Fruit fly (Drosophila melanogaster) whole organism, embryonic: Measurements from ENCODE around the gene Doa.

Experiments used
- Atf3 ChIP-seq: fragments of 200-800 bp; sonication (Bioruptor generic); optimal IDR thresholded peaks from 3 replicates; lab custom pipeline; 2016; ENCODE audit warnings: missing biosample characterization, missing genetic modification characterization
- CG10462 ChIP-seq: fragments of 200-800 bp; sonication (Bioruptor generic); optimal IDR thresholded peaks from 2 replicates; lab custom pipeline; 2016; ENCODE audit warnings: missing biosample characterization, missing genetic modification characterization
- CG10959 ChIP-seq: fragments of 200-800 bp; sonication (Bioruptor generic); IDR thresholded peaks from 2 replicates; pipeline ENCODE4 v1.3.6; 2022; ENCODE audit warnings: missing biosample characterization, missing genetic modification characterization
- CG11398 ChIP-seq: fragments of 200-800 bp; sonication (Bioruptor generic); optimal IDR thresholded peaks from 2 replicates; lab custom pipeline; 2016; ENCODE audit warnings: missing biosample characterization, missing genetic modification characterization
- CG11560 ChIP-seq: fragments of 200-800 bp; sonication (Bioruptor generic); IDR thresholded peaks from 3 replicates; pipeline ENCODE4 v1.3.6; 2022; ENCODE audit warnings: missing biosample characterization, missing genetic modification characterization
- CG13123 ChIP-seq: fragments of 200-800 bp; sonication (Bioruptor generic); optimal IDR thresholded peaks from 2 replicates; lab custom pipeline; 2016; ENCODE audit warnings: missing biosample characterization, missing genetic modification characterization
- CG1529 ChIP-seq: fragments of 200-800 bp; sonication (Bioruptor generic); optimal IDR thresholded peaks from 3 replicates; lab custom pipeline; 2018; ENCODE audit warnings: missing biosample characterization, missing genetic modification characterization
- CG15514 ChIP-seq: fragments of 200-800 bp; sonication (Bioruptor generic); optimal IDR thresholded peaks from 3 replicates; lab custom pipeline; 2017; ENCODE audit warnings: missing biosample characterization, missing genetic modification characterization, mild to moderate bottlenecking, moderate library complexity, missing genetic modification reagents
- CG1602 ChIP-seq: fragments of 200-800 bp; sonication (Bioruptor generic); optimal IDR thresholded peaks from 3 replicates; lab custom pipeline; 2016; ENCODE audit warnings: missing biosample characterization, missing genetic modification characterization
- CG16779 ChIP-seq: fragments of 200-800 bp; sonication (Bioruptor generic); IDR thresholded peaks from 2 replicates; pipeline ENCODE4 v1.3.6; 2022; ENCODE audit warnings: missing biosample characterization, missing genetic modification characterization
- CG17361 ChIP-seq: fragments of 200-800 bp; sonication (Bioruptor generic); IDR thresholded peaks from 3 replicates; pipeline ENCODE4 v1.3.6; 2022; ENCODE audit warnings: missing biosample characterization, missing genetic modification characterization
- CG17568 ChIP-seq: fragments of 200-800 bp; sonication (Bioruptor generic); optimal IDR thresholded peaks from 2 replicates; lab custom pipeline; 2018; ENCODE audit warnings: missing biosample characterization, mild to moderate bottlenecking, missing genetic modification characterization, moderate library complexity
- CG2202 ChIP-seq: fragments of 200-800 bp; sonication (Bioruptor generic); optimal IDR thresholded peaks from 2 replicates; lab custom pipeline; 2018; ENCODE audit warnings: missing biosample characterization, mild to moderate bottlenecking, missing genetic modification characterization
- CG4404 ChIP-seq: fragments of 200-800 bp; sonication (Bioruptor generic); IDR thresholded peaks from 2 replicates; pipeline ENCODE4 v1.3.6; 2022; ENCODE audit warnings: missing biosample characterization, missing genetic modification characterization
- CG6765 ChIP-seq: fragments of 200-800 bp; sonication (Bioruptor generic); optimal IDR thresholded peaks from 3 replicates; lab custom pipeline; 2017; ENCODE audit warnings: missing biosample characterization, mild to moderate bottlenecking, missing genetic modification characterization
- CG6813 ChIP-seq: fragments of 200-800 bp; sonication (Bioruptor generic); optimal IDR thresholded peaks from 2 replicates; lab custom pipeline; 2017; ENCODE audit warnings: missing biosample characterization, missing genetic modification characterization, mild to moderate bottlenecking, moderate library complexity, missing genetic modification reagents
- CG6854 ChIP-seq: fragments of 200-800 bp; sonication (Bioruptor generic); optimal IDR thresholded peaks from 3 replicates; lab custom pipeline; 2017; ENCODE audit warnings: missing biosample characterization, mild to moderate bottlenecking, missing genetic modification characterization
- CG7839 ChIP-seq: fragments of 200-800 bp; sonication (Bioruptor generic); optimal IDR thresholded peaks from 3 replicates; lab custom pipeline; 2018; ENCODE audit warnings: missing biosample characterization, mild to moderate bottlenecking, missing genetic modification characterization, moderate library complexity
- CG8478 ChIP-seq: fragments of >200 bp; optimal IDR thresholded peaks from 2 replicates; lab custom pipeline; 2018
- CG9932 ChIP-seq: fragments of 200-800 bp; sonication (Bioruptor generic); IDR thresholded peaks from 2 replicates; pipeline ENCODE4 v1.3.6; 2022; ENCODE audit warnings: missing biosample characterization, missing genetic modification characterization
- CHES-1-like ChIP-seq: fragments of 200-800 bp; sonication (Bioruptor generic); optimal IDR thresholded peaks from 2 replicates; lab custom pipeline; 2016; ENCODE audit warnings: missing biosample characterization, missing genetic modification characterization
- CkIIα-i1 ChIP-seq: fragments of 200-800 bp; sonication (Bioruptor generic); IDR thresholded peaks from 2 replicates; pipeline ENCODE4 v1.3.6; 2022; ENCODE audit warnings: missing biosample characterization, missing genetic modification characterization
- CoRest ChIP-seq: fragments of 200-800 bp; sonication (Bioruptor generic); optimal IDR thresholded peaks from 3 replicates; lab custom pipeline; 2018; ENCODE audit warnings: missing biosample characterization, mild to moderate bottlenecking, missing genetic modification characterization, moderate library complexity
- Dll ChIP-seq: fragments of 200-800 bp; sonication (Bioruptor generic); IDR thresholded peaks from 4 replicates; pipeline ENCODE4 v1.3.6; 2022; ENCODE audit warnings: missing biosample characterization, missing genetic modification characterization; ENCODE audit not compliant: partially characterized antibody
- Drgx ChIP-seq: fragments of 200-800 bp; sonication (Bioruptor generic); IDR thresholded peaks from 2 replicates; pipeline ENCODE4 v1.3.6; 2022; ENCODE audit warnings: missing biosample characterization, missing genetic modification characterization
- ERR ChIP-seq: fragments of 200-800 bp; sonication (Bioruptor generic); optimal IDR thresholded peaks from 2 replicates; lab custom pipeline; 2016; ENCODE audit warnings: missing biosample characterization, missing genetic modification characterization
- Fer2 ChIP-seq: fragments of 200-800 bp; sonication (Bioruptor generic); optimal IDR thresholded peaks from 2 replicates; lab custom pipeline; 2018; ENCODE audit warnings: missing biosample characterization, mild to moderate bottlenecking, missing genetic modification characterization, moderate library complexity
- H15 ChIP-seq: fragments of 200-800 bp; sonication (Bioruptor generic); IDR thresholded peaks from 3 replicates; pipeline ENCODE4 v1.3.6; 2022; ENCODE audit warnings: missing biosample characterization, missing genetic modification characterization
- Hey ChIP-seq: fragments of 200-800 bp; sonication (Bioruptor generic); optimal IDR thresholded peaks from 3 replicates; lab custom pipeline; 2018; ENCODE audit warnings: missing biosample characterization, mild to moderate bottlenecking, missing genetic modification characterization
- Hmr ChIP-seq: fragments of 200-800 bp; sonication (Bioruptor generic); optimal IDR thresholded peaks from 3 replicates; lab custom pipeline; 2017; ENCODE audit warnings: mild to moderate bottlenecking, missing biosample characterization, missing genetic modification reagents, missing genetic modification characterization
- Hsf ChIP-seq: fragments of 200-800 bp; sonication (Bioruptor generic); optimal IDR thresholded peaks from 3 replicates; lab custom pipeline; 2016; ENCODE audit warnings: missing biosample characterization, missing genetic modification characterization
- Poxn ChIP-seq: fragments of 200-800 bp; sonication (Bioruptor generic); IDR thresholded peaks from 2 replicates; pipeline ENCODE4 v1.3.6; 2022; ENCODE audit warnings: missing biosample characterization, missing genetic modification characterization
- Ptx1 ChIP-seq: fragments of 200-800 bp; sonication (Bioruptor generic); IDR thresholded peaks from 2 replicates; pipeline ENCODE4 v1.3.6; 2022; ENCODE audit warnings: missing biosample characterization, missing genetic modification characterization
- Rx ChIP-seq: fragments of 200-800 bp; sonication (Bioruptor generic); IDR thresholded peaks from 2 replicates; pipeline ENCODE4 v1.3.6; 2022; ENCODE audit warnings: missing biosample characterization, missing genetic modification characterization
- Sox102F ChIP-seq: fragments of 200-800 bp; sonication (Bioruptor generic); optimal IDR thresholded peaks from 2 replicates; lab custom pipeline; 2018; ENCODE audit warnings: missing biosample characterization, mild to moderate bottlenecking, missing genetic modification characterization, moderate library complexity
- Spps ChIP-seq: fragments of 200-800 bp; sonication (Bioruptor generic); optimal IDR thresholded peaks from 2 replicates; lab custom pipeline; 2018; ENCODE audit warnings: missing biosample characterization, mild to moderate bottlenecking, missing genetic modification characterization
- Ssrp ChIP-seq: fragments of 200-800 bp; sonication (Bioruptor generic); optimal IDR thresholded peaks from 2 replicates; lab custom pipeline; 2018; ENCODE audit warnings: missing biosample characterization, mild to moderate bottlenecking, missing genetic modification characterization, moderate library complexity
- Stat92E ChIP-seq, 3 experiments: fragments of >200 bp in 2 of 3; fragments of 200-800 bp in 1 of 3; sonication (Bioruptor generic) in 1 of 3; optimal IDR thresholded peaks; 2 replicates each; lab custom pipeline; 2017 to 2019; ENCODE audit warnings: missing biosample characterization in 3 of 3, missing genetic modification characterization in 3 of 3, mild to moderate bottlenecking in 1 of 3, moderate library complexity in 1 of 3
- bcd ChIP-seq: fragments of 200-800 bp; sonication (Bioruptor generic); optimal IDR thresholded peaks from 2 replicates; lab custom pipeline; 2017; ENCODE audit warnings: missing biosample characterization, mild to moderate bottlenecking, missing genetic modification characterization
- btn ChIP-seq: fragments of 200-800 bp; sonication (Bioruptor generic); optimal IDR thresholded peaks from 2 replicates; lab custom pipeline; 2016; ENCODE audit warnings: missing biosample characterization, missing genetic modification characterization
- crc ChIP-seq: fragments of 200-800 bp; sonication (Bioruptor generic); optimal IDR thresholded peaks from 2 replicates; lab custom pipeline; 2016; ENCODE audit warnings: missing biosample characterization, missing genetic modification characterization
- danr ChIP-seq: fragments of 200-800 bp; sonication (Bioruptor generic); IDR thresholded peaks from 2 replicates; pipeline ENCODE4 v1.3.6; 2022; ENCODE audit warnings: missing biosample characterization, missing genetic modification characterization
- eve ChIP-seq, 2 experiments: fragments of >200 bp; optimal IDR thresholded peaks; 2 replicates each; lab custom pipeline; 2017; ENCODE audit warnings: missing biosample characterization in 2 of 2, missing genetic modification characterization in 2 of 2
- ken ChIP-seq: fragments of 200-800 bp; sonication (Bioruptor generic); IDR thresholded peaks from 3 replicates; pipeline ENCODE4 v1.3.6; 2022; ENCODE audit warnings: missing biosample characterization, missing genetic modification characterization
- schlank ChIP-seq: fragments of 200-800 bp; sonication (Bioruptor generic); optimal IDR thresholded peaks from 2 replicates; lab custom pipeline; 2018; ENCODE audit warnings: missing biosample characterization, mild to moderate bottlenecking, missing genetic modification characterization
- sens-2 ChIP-seq: fragments of 200-800 bp; sonication (Bioruptor generic); IDR thresholded peaks from 2 replicates; pipeline ENCODE4 v1.3.6; 2022; ENCODE audit warnings: missing biosample characterization, missing genetic modification characterization
- tll ChIP-seq, 2 experiments: fragments of 200-800 bp in 1 of 2; fragments of >200 bp in 1 of 2; sonication (Bioruptor generic) in 1 of 2; optimal IDR thresholded peaks; 2 replicates each; lab custom pipeline; 2017 to 2019; ENCODE audit warnings: missing biosample characterization in 2 of 2, missing genetic modification characterization in 2 of 2, mild to moderate bottlenecking in 1 of 2, moderate library complexity in 1 of 2
- zen ChIP-seq: fragments of 200-800 bp; sonication (Bioruptor generic); optimal IDR thresholded peaks from 3 replicates; lab custom pipeline; 2018; ENCODE audit warnings: missing biosample characterization, mild to moderate bottlenecking, missing genetic modification characterization, moderate library complexity
- zf30C ChIP-seq: fragments of 200-800 bp; sonication (Bioruptor generic); optimal IDR thresholded peaks from 3 replicates; lab custom pipeline; 2018; ENCODE audit warnings: missing biosample characterization, mild to moderate bottlenecking, missing genetic modification characterization

Gene Doa

dm6 chr3R:28888561-28889426, 921 bp downstream of the Doa start (continued):
- TF ChIP-seq zf30C (GFP tag; lab: Kevin White, UChicago) (no peak), bcd (GFP tag; lab: Kevin White, UChicago) (peak; percentile 77), CHES-1-like (GFP tag; lab: Kevin White, UChicago) (peak; percentile 94), Hey (tag; lab: Kevin White, UChicago) (peak; percentile 33), CkIIα-i1 (GFP tag; lab: Robert Waterston, UW) (no peak), Hmr (peak; percentile 86), CG15514 (peak; percentile 79), Ptx1 (peak; percentile 83), ERR (GFP tag; lab: Kevin White, UChicago) (peak; percentile 75), Sox102F (GFP tag; lab: Kevin White, UChicago) (peak; percentile 74), Rx (GFP tag; lab: Robert Waterston, UW) (0 out of 2 replicates have a peak, but pooled peaks have one; percentile 30), CoRest (tag; lab: Kevin White, UChicago) (peak; percentile 76), CG7839 (tag; lab: Kevin White, UChicago) (peak; percentile 79), Hsf (GFP tag; lab: Kevin White, UChicago) (peak; percentile 81), CG16779 (GFP tag; lab: Robert Waterston, UW) (peak; percentile 83), tll (GFP tag; optimal IDR thresholded peaks at IDR 0.05; lab: Kevin White, UChicago) (no peak), CG8478 (lab: Kevin White, UChicago) (peak; percentile 88), CG2202 (tag; lab: Kevin White, UChicago) (no peak), ken (GFP tag; lab: Robert Waterston, UW) (peak; percentile 56; the same call in 1 of the 3 replicates), CG9932 (GFP tag; lab: Robert Waterston, UW) (peak; percentile 86), CG17568 (GFP tag; lab: Kevin White, UChicago) (peak; percentile 6), btn (no peak), CG11560 (tag; lab: Robert Waterston, UW) (peak; percentile 59; the same call in 1 of the 3 replicates), Atf3 (GFP tag; lab: Kevin White, UChicago) (peak; percentile 70), danr (GFP tag; lab: Robert Waterston, UW) (peak; percentile 39; the same call in 1 of the 2 replicates), eve (GFP tag; optimal IDR thresholded peaks at IDR 0.05; lab: Kevin White, UChicago) (no peak), CG10959 (GFP tag; lab: Robert Waterston, UW) (peak; percentile 47; the same call in 1 of the 2 replicates), CG17361 (GFP tag; lab: Robert Waterston, UW) (peak; percentile 81), schlank (tag; lab: Kevin White, UChicago) (peak; percentile 70), Spps (tag; lab: Kevin White, UChicago) (no peak), CG11398 (peak; percentile 76), crc (GFP tag; lab: Kevin White, UChicago) (peak; percentile 72), CG1529 (GFP tag; lab: Kevin White, UChicago) (peak; percentile 56), CG1602 (GFP tag; lab: Kevin White, UChicago) (peak; percentile 58), Stat92E (GFP tag; optimal IDR thresholded peaks at IDR 0.05; lab: Kevin White, UChicago) (no peak), Ssrp (tag; lab: Kevin White, UChicago) (peak; percentile 64), Dll (GFP tag; lab: Robert Waterston, UW) (0 out of 4 replicates have a peak, but pooled peaks have one; percentile 37), CG6813 (GFP tag; lab: Kevin White, UChicago) (peak; percentile 62), CG4404 (GFP tag; lab: Robert Waterston, UW) (peak; percentile 81), Fer2 (peak; percentile 80), H15 (peak; percentile 69), sens-2 (GFP tag; lab: Robert Waterston, UW) (no peak), CG6765 (GFP tag; lab: Kevin White, UChicago) (peak; percentile 46), zen (tag; lab: Kevin White, UChicago) (peak; percentile 21), CG6854 (peak; percentile 24), CG10462 (GFP tag; lab: Kevin White, UChicago) (peak; percentile 53), Drgx (GFP tag; lab: Robert Waterston, UW) (peak; percentile 84), CG13123 (GFP tag; lab: Kevin White, UChicago) (peak; percentile 53), Poxn (peak; percentile 46)
